Worm (Caenorhabditis elegans) whole organism, L3 larva: Measurements from ENCODE around the gene ZC15.1.

Experiments used
- ZK546.5 ChIP-seq: sonication (generic microtip); optimal IDR thresholded peaks from 2 replicates; lab custom pipeline; 2017; ENCODE audit warnings: missing biosample characterization, missing genetic modification characterization
- aly-2 ChIP-seq: fragments of 150-350 bp; optimal IDR thresholded peaks from 2 replicates; lab custom pipeline; 2014; ENCODE audit warnings: missing biosample characterization, missing genetic modification characterization
- ama-1 ChIP-seq: fragments of 150-350 bp; optimal IDR thresholded peaks from 2 replicates; lab custom pipeline; 2018
- ceh-16 ChIP-seq: sonication (generic microtip); optimal IDR thresholded peaks from 2 replicates; lab custom pipeline; 2017; ENCODE audit warnings: missing biosample characterization, missing genetic modification characterization
- ceh-28 ChIP-seq: fragments of 150-350 bp; optimal IDR thresholded peaks from 2 replicates; lab custom pipeline; 2014; ENCODE audit warnings: missing biosample characterization, missing genetic modification reagents, missing genetic modification characterization
- ceh-82 ChIP-seq: fragments of 150-350 bp; optimal IDR thresholded peaks from 2 replicates; lab custom pipeline; 2014; ENCODE audit warnings: missing biosample characterization, missing genetic modification characterization
- ceh-9 ChIP-seq: sonication (generic microtip); optimal IDR thresholded peaks from 2 replicates; lab custom pipeline; 2018; ENCODE audit warnings: missing biosample characterization, missing genetic modification characterization
- daf-12 ChIP-seq: fragments of 150-350 bp; optimal IDR thresholded peaks from 2 replicates; lab custom pipeline; 2014; ENCODE audit warnings: missing biosample characterization, missing genetic modification reagents, missing genetic modification characterization
- egl-27 ChIP-seq: sonication (generic microtip); optimal IDR thresholded peaks from 4 replicates; lab custom pipeline; 2017; ENCODE audit warnings: missing biosample characterization, missing genetic modification reagents, missing genetic modification characterization
- egl-5 ChIP-seq: fragments of 150-350 bp; optimal IDR thresholded peaks from 2 replicates; lab custom pipeline; 2017; ENCODE audit warnings: missing biosample characterization, missing genetic modification reagents, missing genetic modification characterization, inconsistent platforms
- elt-2 ChIP-seq: sonication (generic microtip); optimal IDR thresholded peaks from 2 replicates; lab custom pipeline; 2016; ENCODE audit warnings: missing genetic modification reagents, mild to moderate bottlenecking, missing genetic modification characterization, missing compliant biosample characterization
- fkh-10 ChIP-seq: sonication (generic microtip); optimal IDR thresholded peaks from 2 replicates; lab custom pipeline; 2017; ENCODE audit warnings: missing biosample characterization, missing genetic modification reagents, missing genetic modification characterization
- fos-1 ChIP-seq: fragments of 150-350 bp; optimal IDR thresholded peaks from 2 replicates; lab custom pipeline; 2014; ENCODE audit warnings: missing biosample characterization, missing genetic modification characterization
- hmg-11 ChIP-seq: sonication (generic microtip); optimal IDR thresholded peaks from 2 replicates; lab custom pipeline; 2016; ENCODE audit warnings: missing genetic modification characterization, missing compliant biosample characterization
- jun-1 ChIP-seq: fragments of 150-350 bp; optimal IDR thresholded peaks from 2 replicates; lab custom pipeline; 2014; ENCODE audit warnings: missing biosample characterization, missing genetic modification reagents, missing genetic modification characterization
- lin-15B ChIP-seq: fragments of 150-350 bp; optimal IDR thresholded peaks from 2 replicates; lab custom pipeline; 2014; ENCODE audit warnings: missing biosample characterization, missing genetic modification characterization
- lin-39 ChIP-seq: fragments of 150-350 bp; optimal IDR thresholded peaks from 2 replicates; lab custom pipeline; 2018; ENCODE audit warnings: missing biosample characterization, missing genetic modification reagents, missing genetic modification characterization
- lsy-12 ChIP-seq: sonication (generic microtip); optimal IDR thresholded peaks from 2 replicates; lab custom pipeline; 2016; ENCODE audit warnings: mild to moderate bottlenecking, missing genetic modification characterization, missing compliant biosample characterization
- mdl-1 ChIP-seq: fragments of 150-350 bp; optimal IDR thresholded peaks from 2 replicates; lab custom pipeline; 2014; ENCODE audit warnings: missing biosample characterization, missing genetic modification characterization
- mml-1 ChIP-seq: fragments of 150-350 bp; sonication (generic microtip); optimal IDR thresholded peaks from 3 replicates; lab custom pipeline; 2014; ENCODE audit warnings: missing biosample characterization, missing genetic modification characterization
- nhr-11 ChIP-seq: fragments of 150-350 bp; optimal IDR thresholded peaks from 2 replicates; lab custom pipeline; 2014; ENCODE audit warnings: missing biosample characterization, missing genetic modification characterization
- nhr-12 ChIP-seq: fragments of 150-350 bp; optimal IDR thresholded peaks from 2 replicates; lab custom pipeline; 2014; ENCODE audit warnings: missing biosample characterization, missing genetic modification characterization
- nhr-237 ChIP-seq: fragments of 150-350 bp; optimal IDR thresholded peaks from 2 replicates; lab custom pipeline; 2014; ENCODE audit warnings: missing biosample characterization, missing genetic modification characterization
- nhr-25 ChIP-seq: sonication (generic microtip); optimal IDR thresholded peaks from 2 replicates; lab custom pipeline; 2017; ENCODE audit warnings: missing biosample characterization, missing genetic modification characterization
- nhr-43 ChIP-seq: sonication (generic microtip); optimal IDR thresholded peaks from 2 replicates; lab custom pipeline; 2016; ENCODE audit warnings: mild to moderate bottlenecking, missing genetic modification characterization, missing compliant biosample characterization; ENCODE audit not compliant: poor library complexity, severe bottlenecking
- nhr-76 ChIP-seq: fragments of 150-350 bp; sonication (generic microtip); optimal IDR thresholded peaks from 5 replicates; lab custom pipeline; 2014; ENCODE audit warnings: missing biosample characterization, missing genetic modification characterization
- nhr-77 ChIP-seq: fragments of 150-350 bp; optimal IDR thresholded peaks from 2 replicates; lab custom pipeline; 2014; ENCODE audit warnings: missing biosample characterization, missing genetic modification characterization
- pha-4 ChIP-seq: fragments of 150-350 bp; optimal IDR thresholded peaks from 2 replicates; lab custom pipeline; 2014; ENCODE audit warnings: missing biosample characterization, missing genetic modification reagents, missing genetic modification characterization
- skn-1 ChIP-seq: fragments of 150-350 bp; optimal IDR thresholded peaks from 2 replicates; lab custom pipeline; 2014; ENCODE audit warnings: missing biosample characterization, missing genetic modification characterization
- snpc-4 ChIP-seq: fragments of 150-350 bp; optimal IDR thresholded peaks from 2 replicates; lab custom pipeline; 2014; ENCODE audit warnings: missing biosample characterization, missing genetic modification characterization
- unc-39 ChIP-seq: sonication (generic microtip); optimal IDR thresholded peaks from 4 replicates; lab custom pipeline; 2017; ENCODE audit warnings: missing biosample characterization, missing genetic modification characterization
- unc-62 ChIP-seq: fragments of 150-350 bp; sonication (generic microtip); optimal IDR thresholded peaks from 4 replicates; lab custom pipeline; 2014; ENCODE audit warnings: missing biosample characterization, missing genetic modification reagents, missing genetic modification characterization
- zag-1 ChIP-seq: fragments of 150-350 bp; optimal IDR thresholded peaks from 2 replicates; lab custom pipeline; 2014; ENCODE audit warnings: missing biosample characterization, missing genetic modification characterization
- ztf-4 ChIP-seq: fragments of 150-350 bp; optimal IDR thresholded peaks from 2 replicates; lab custom pipeline; 2014; ENCODE audit warnings: missing biosample characterization, missing genetic modification characterization

ZC15.1 gene

ce11 chrV:20347625-20348024 lies 41.7 kb downstream of the ZC15.1 start:
- TF ChIP-seq ZK546.5 (no peak), nhr-11 (tag; lab: Kevin White, UChicago) (no peak), nhr-237 (tag; lab: Kevin White, UChicago) (no peak), ceh-16 (tag; lab: Kevin White, UChicago) (no peak), ceh-82 (tag; lab: Kevin White, UChicago) (no peak), nhr-77 (tag; lab: Kevin White, UChicago) (no peak), daf-12 (no peak), fkh-10 (GFP tag; lab: Kevin White, UChicago) (no peak), nhr-25 (tag; lab: Kevin White, UChicago) (no peak), hmg-11 (tag; lab: Kevin White, UChicago) (no peak)

- no peak for TF ChIP-seq pha-4 (tag; lab: Kevin White, UChicago)
- TF ChIP-seq daf-12, result no peak
- no peak for TF ChIP-seq ceh-28 (tag; lab: Kevin White, UChicago)
- no peak for TF ChIP-seq unc-62 (GFP tag; lab: Kevin White, UChicago)
- TF ChIP-seq hmg-11 (tag; lab: Kevin White, UChicago), result no peak
- no peak for TF ChIP-seq lsy-12 (tag; lab: Kevin White, UChicago)
- no peak for TF ChIP-seq ZK546.5
- TF ChIP-seq lin-39 (tag; lab: Kevin White, UChicago), result no peak
- TF ChIP-seq snpc-4 (tag; lab: Kevin White, UChicago), result no peak
- TF ChIP-seq skn-1 (tag; lab: Kevin White, UChicago), result no peak
- no peak for TF ChIP-seq jun-1 (tag; lab: Kevin White, UChicago)
- no peak for TF ChIP-seq fos-1 (tag; lab: Kevin White, UChicago)
- TF ChIP-seq unc-39 (tag; lab: Kevin White, UChicago), result no peak
- no peak for TF ChIP-seq nhr-237 (tag; lab: Kevin White, UChicago)
- TF ChIP-seq nhr-77 (tag; lab: Kevin White, UChicago), result no peak
- TF ChIP-seq egl-5 (tag; lab: Kevin White, UChicago), result no peak
- no peak for TF ChIP-seq nhr-43 (tag; lab: Kevin White, UChicago)
- TF ChIP-seq zag-1 (tag; lab: Kevin White, UChicago), result no peak
- no peak for TF ChIP-seq ceh-9
- no peak for TF ChIP-seq nhr-76
- TF ChIP-seq, all 47 proteins: peak for 0
Observed at ce11 chrV:20350382-20350781, 44.5 kb downstream of the ZC15.1 start.

- TF ChIP-seq egl-27 (tag; lab: Kevin White, UChicago), result no peak
- TF ChIP-seq ceh-82 (tag; lab: Kevin White, UChicago), result no peak
- TF ChIP-seq lsy-12 (tag; lab: Kevin White, UChicago), result no peak
- TF ChIP-seq ceh-16 (tag; lab: Kevin White, UChicago), result no peak
- no peak for TF ChIP-seq mdl-1 (tag; lab: Kevin White, UChicago)
- TF ChIP-seq aly-2, result no peak
- no peak for TF ChIP-seq nhr-12
- TF ChIP-seq skn-1 (tag; lab: Kevin White, UChicago), result no peak
- TF ChIP-seq fos-1 (tag; lab: Kevin White, UChicago), result no peak
- no peak for TF ChIP-seq ama-1 (lab: Kevin White, UChicago)
- TF ChIP-seq nhr-25 (tag; lab: Kevin White, UChicago), result no peak
- TF ChIP-seq ZK546.5, result no peak
- TF ChIP-seq nhr-237 (tag; lab: Kevin White, UChicago), result no peak
Observed at ce11 chrV:20351195-20351594, 45.3 kb downstream of the ZC15.1 start, which contains the start of gene K02E2.1. TSS of gene K02E2.1 (plus strand) at chrV:20351495.

ce11 chrV:20356472-20356871 lies 50.6 kb downstream of the ZC15.1 start, which contains the start of gene grd-11:
TSS of gene grd-11 (plus strand) at chrV:20356772.
- no peak for TF ChIP-seq lin-39 (tag; lab: Kevin White, UChicago)
- no peak for TF ChIP-seq lin-15B
- no peak for TF ChIP-seq ztf-4 (tag; lab: Kevin White, UChicago)
- no peak for TF ChIP-seq mml-1 (tag; lab: Kevin White, UChicago)
- no peak for TF ChIP-seq ceh-9
- TF ChIP-seq nhr-237 (tag; lab: Kevin White, UChicago), result no peak
- no peak for TF ChIP-seq daf-12
- TF ChIP-seq ZK546.5, result no peak
- no peak for TF ChIP-seq mdl-1 (tag; lab: Kevin White, UChicago)
- no peak for TF ChIP-seq elt-2 (tag; lab: Kevin White, UChicago)
- no peak for TF ChIP-seq zag-1 (tag; lab: Kevin White, UChicago)
- TF ChIP-seq, all 47 proteins: peak for 0
